Worm (Caenorhabditis elegans) whole organism, L1 larva: ENCODE measurements around the gene acer-1.
A peak's percentile ranks its signal among the peaks of the same experiment; 100 is the strongest.

Source experiments
- C04F5.9 ChIP-seq: sonication (generic microtip); optimal IDR thresholded peaks from 2 replicates; lab custom pipeline; 2016; ENCODE audit warnings: missing genetic modification characterization, missing compliant biosample characterization
- aha-1 ChIP-seq: fragments of 150-350 bp; optimal IDR thresholded peaks from 2 replicates; lab custom pipeline; 2014; ENCODE audit warnings: missing biosample characterization, missing genetic modification characterization
- aly-2 ChIP-seq: fragments of 150-350 bp; optimal IDR thresholded peaks from 2 replicates; lab custom pipeline; 2014; ENCODE audit warnings: missing biosample characterization, missing genetic modification characterization
- ama-1 ChIP-seq: fragments of 150-350 bp; optimal IDR thresholded peaks from 2 replicates; lab custom pipeline; 2014
- blmp-1 ChIP-seq: fragments of 150-350 bp; optimal IDR thresholded peaks from 2 replicates; lab custom pipeline; 2014; ENCODE audit warnings: missing biosample characterization, missing genetic modification characterization
- ceh-8 ChIP-seq: fragments of 200-800 bp; sonication (Bioruptor generic); optimal IDR thresholded peaks from 2 replicates; lab custom pipeline; 2018; ENCODE audit warnings: mild to moderate bottlenecking, missing genetic modification characterization, moderate library complexity, missing compliant biosample characterization
- ceh-82 ChIP-seq, 3 experiments: fragments of 150-350 bp in 1 of 3; sonication (generic microtip) in 2 of 3; optimal IDR thresholded peaks; 2 replicates each; lab custom pipeline; 2014 to 2017; ENCODE audit warnings: missing biosample characterization in 3 of 3, missing genetic modification characterization in 3 of 3
- ceh-88 ChIP-seq: fragments of 200-800 bp; sonication (Bioruptor generic); IDR thresholded peaks from 2 replicates; pipeline ENCODE4 v1.3.6; 2022; ENCODE audit warnings: missing genetic modification characterization, missing compliant biosample characterization
- efl-1 ChIP-seq, 4 experiments: fragments of 150-350 bp; optimal IDR thresholded peaks in 3 of 4; peaks in 1 of 4; 1 replicate in 1 of 4; 2 replicates in 3 of 4; lab custom pipeline; 2014; ENCODE audit warnings: missing biosample characterization in 2 of 4, missing genetic modification characterization in 2 of 4, missing genetic modification reagents in 2 of 4
- egl-13 ChIP-seq: sonication (generic microtip); optimal IDR thresholded peaks from 2 replicates; lab custom pipeline; 2016; ENCODE audit warnings: missing genotype, missing genetic modification reagents, missing genetic modification characterization, missing compliant biosample characterization
- egl-27 ChIP-seq, 2 experiments: fragments of 150-350 bp in 1 of 2; sonication (generic microtip); optimal IDR thresholded peaks; 3 replicates each; lab custom pipeline; 2017 to 2018; ENCODE audit warnings: missing biosample characterization in 2 of 2, missing genetic modification characterization in 2 of 2, missing genetic modification reagents in 2 of 2
- fkh-10 ChIP-seq: sonication (generic microtip); optimal IDR thresholded peaks from 2 replicates; lab custom pipeline; 2017; ENCODE audit warnings: missing biosample characterization, missing genetic modification reagents, missing genetic modification characterization
- fkh-4 ChIP-seq: sonication (generic microtip); optimal IDR thresholded peaks from 2 replicates; lab custom pipeline; 2016; ENCODE audit warnings: missing compliant biosample characterization, missing genetic modification characterization, borderline replicate concordance
- fkh-8 ChIP-seq: sonication (generic microtip); optimal IDR thresholded peaks from 2 replicates; lab custom pipeline; 2016; ENCODE audit warnings: mild to moderate bottlenecking, missing genetic modification characterization, missing compliant biosample characterization
- hlh-4 ChIP-seq: sonication (generic microtip); optimal IDR thresholded peaks from 2 replicates; lab custom pipeline; 2016; ENCODE audit warnings: mild to moderate bottlenecking, missing genetic modification characterization, missing compliant biosample characterization
- hpl-2 ChIP-seq: fragments of 150-350 bp; optimal IDR thresholded peaks from 2 replicates; lab custom pipeline; 2014; ENCODE audit warnings: missing biosample characterization, missing genetic modification reagents, missing genetic modification characterization
- jun-1 ChIP-seq: fragments of 150-350 bp; optimal IDR thresholded peaks from 2 replicates; lab custom pipeline; 2014; ENCODE audit warnings: missing biosample characterization, missing genetic modification reagents, missing genetic modification characterization
- lin-14 ChIP-seq: fragments of 200-800 bp; sonication (Bioruptor generic); optimal IDR thresholded peaks from 2 replicates; lab custom pipeline; 2018; ENCODE audit warnings: mild to moderate bottlenecking, missing genetic modification characterization, moderate library complexity, missing compliant biosample characterization
- lin-15B ChIP-seq: fragments of 150-350 bp; sonication (generic microtip); optimal IDR thresholded peaks from 3 replicates; lab custom pipeline; 2014; ENCODE audit warnings: missing biosample characterization, missing genetic modification characterization
- lin-35 ChIP-seq, 2 experiments: fragments of 150-350 bp; optimal IDR thresholded peaks; 2 replicates each; lab custom pipeline; 2014; ENCODE audit warnings: missing biosample characterization in 2 of 2, missing genetic modification characterization in 2 of 2, missing genetic modification reagents in 2 of 2
- lir-3 ChIP-seq: sonication (generic microtip); optimal IDR thresholded peaks from 2 replicates; lab custom pipeline; 2016; ENCODE audit warnings: mild to moderate bottlenecking, missing genetic modification characterization, moderate library complexity, missing compliant biosample characterization; ENCODE audit not compliant: poor library complexity
- lsy-2 ChIP-seq, 2 experiments: fragments of 150-350 bp; optimal IDR thresholded peaks; 2 replicates each; lab custom pipeline; 2014; ENCODE audit warnings: missing biosample characterization in 2 of 2, missing genetic modification characterization in 2 of 2
- mab-9 ChIP-seq: fragments of 200-800 bp; sonication (Bioruptor generic); IDR thresholded peaks from 2 replicates; pipeline ENCODE4 v1.3.6; 2022; ENCODE audit warnings: missing genetic modification reagents, missing genetic modification characterization, missing compliant biosample characterization
- mdl-1 ChIP-seq, 2 experiments: fragments of 150-350 bp; optimal IDR thresholded peaks; 2 replicates each; lab custom pipeline; 2014 to 2017; ENCODE audit warnings: missing biosample characterization in 2 of 2, missing genetic modification characterization in 2 of 2, inconsistent platforms in 1 of 2
- mef-2 ChIP-seq: fragments of 150-350 bp; optimal IDR thresholded peaks from 2 replicates; lab custom pipeline; 2014; ENCODE audit warnings: missing biosample characterization, missing genetic modification characterization
- mep-1 ChIP-seq: fragments of 150-350 bp; optimal IDR thresholded peaks from 2 replicates; lab custom pipeline; 2014; ENCODE audit warnings: missing biosample characterization, missing genetic modification characterization
- nhr-12 ChIP-seq: sonication (generic microtip); optimal IDR thresholded peaks from 2 replicates; lab custom pipeline; 2017; ENCODE audit warnings: missing biosample characterization, missing genetic modification characterization
- nhr-19 ChIP-seq: fragments of 200-800 bp; sonication (Bioruptor generic); conservative IDR thresholded peaks from 2 replicates; pipeline ENCODE4 v1.3.6; 2022; ENCODE audit warnings: missing genetic modification characterization, missing compliant biosample characterization
- nhr-20 ChIP-seq: sonication (generic microtip); optimal IDR thresholded peaks from 2 replicates; lab custom pipeline; 2016; ENCODE audit warnings: mild to moderate bottlenecking, missing genetic modification characterization, missing compliant biosample characterization
- nhr-28 ChIP-seq: fragments of 150-350 bp; optimal IDR thresholded peaks from 2 replicates; lab custom pipeline; 2014; ENCODE audit warnings: missing biosample characterization, missing genetic modification characterization
- nhr-47 ChIP-seq: sonication (generic microtip); optimal IDR thresholded peaks from 2 replicates; lab custom pipeline; 2016; ENCODE audit warnings: mild to moderate bottlenecking, missing genetic modification characterization, moderate library complexity, missing compliant biosample characterization
- nhr-71 ChIP-seq: sonication (generic microtip); optimal IDR thresholded peaks from 2 replicates; lab custom pipeline; 2016; ENCODE audit warnings: mild to moderate bottlenecking, missing genetic modification characterization, moderate library complexity, missing compliant biosample characterization
- nhr-76 ChIP-seq: sonication (generic microtip); optimal IDR thresholded peaks from 2 replicates; lab custom pipeline; 2017; ENCODE audit warnings: missing biosample characterization, missing genetic modification characterization
- nhr-77 ChIP-seq: fragments of 150-350 bp; optimal IDR thresholded peaks from 2 replicates; lab custom pipeline; 2014; ENCODE audit warnings: missing biosample characterization, missing genetic modification characterization
- nhr-84 ChIP-seq: sonication (generic microtip); optimal IDR thresholded peaks from 2 replicates; lab custom pipeline; 2017; ENCODE audit warnings: missing biosample characterization, missing genetic modification characterization
- pag-3 ChIP-seq: sonication (generic microtip); optimal IDR thresholded peaks from 2 replicates; lab custom pipeline; 2017; ENCODE audit warnings: missing genetic modification characterization, mild to moderate bottlenecking, missing compliant biosample characterization, antibody characterized with exemption, borderline replicate concordance; ENCODE audit not compliant: insufficient read depth
- pqm-1 ChIP-seq: sonication (generic microtip); optimal IDR thresholded peaks from 3 replicates; lab custom pipeline; 2017; ENCODE audit warnings: missing biosample characterization, missing genetic modification characterization
- rnt-1 ChIP-seq: sonication (generic microtip); optimal IDR thresholded peaks from 2 replicates; lab custom pipeline; 2016; ENCODE audit warnings: mild to moderate bottlenecking, missing genetic modification characterization, moderate library complexity, missing compliant biosample characterization
- skn-1 ChIP-seq: fragments of 150-350 bp; optimal IDR thresholded peaks from 2 replicates; lab custom pipeline; 2014; ENCODE audit warnings: missing biosample characterization, missing genetic modification characterization
- snu-23 ChIP-seq: sonication (generic microtip); optimal IDR thresholded peaks from 2 replicates; lab custom pipeline; 2016; ENCODE audit warnings: missing genetic modification characterization, missing compliant biosample characterization
- sup-37 ChIP-seq: fragments of 200-800 bp; sonication (Bioruptor generic); optimal IDR thresholded peaks from 2 replicates; lab custom pipeline; 2018; ENCODE audit warnings: mild to moderate bottlenecking, missing genetic modification characterization, missing compliant biosample characterization
- swsn-7 ChIP-seq: sonication (generic microtip); optimal IDR thresholded peaks from 2 replicates; lab custom pipeline; 2016; ENCODE audit warnings: missing genetic modification characterization, missing compliant biosample characterization
- unc-62 ChIP-seq: fragments of 150-350 bp; optimal IDR thresholded peaks from 2 replicates; lab custom pipeline; 2014; ENCODE audit warnings: missing biosample characterization, missing genetic modification reagents, missing genetic modification characterization
- unc-86 ChIP-seq: sonication (generic microtip); optimal IDR thresholded peaks from 2 replicates; lab custom pipeline; 2016; ENCODE audit warnings: missing genetic modification characterization, missing compliant biosample characterization
- unc-98 ChIP-seq: fragments of 200-800 bp; sonication (Bioruptor generic); IDR thresholded peaks from 2 replicates; pipeline ENCODE4 v1.3.6; 2022; ENCODE audit warnings: missing genetic modification characterization, missing compliant biosample characterization
- vab-15 ChIP-seq: sonication (generic microtip); optimal IDR thresholded peaks from 2 replicates; lab custom pipeline; 2017; ENCODE audit warnings: missing genotype, mild to moderate bottlenecking, missing genetic modification characterization, missing compliant biosample characterization
- xbp-1 ChIP-seq: sonication (generic microtip); optimal IDR thresholded peaks from 2 replicates; lab custom pipeline; 2016; ENCODE audit warnings: missing genetic modification characterization, missing compliant biosample characterization
- zip-4 ChIP-seq: fragments of 200-800 bp; sonication (Bioruptor generic); optimal IDR thresholded peaks from 2 replicates; lab custom pipeline; 2018; ENCODE audit warnings: mild to moderate bottlenecking, missing genetic modification characterization, moderate library complexity, missing compliant biosample characterization
- ztf-11 ChIP-seq, 2 experiments: sonication (generic microtip); optimal IDR thresholded peaks; 2 replicates each; lab custom pipeline; 2016 to 2017; ENCODE audit warnings: missing genetic modification characterization in 2 of 2, missing biosample characterization in 1 of 2, missing compliant biosample characterization in 1 of 2
- ztf-4 ChIP-seq: fragments of 150-350 bp; optimal IDR thresholded peaks from 2 replicates; lab custom pipeline; 2014; ENCODE audit warnings: missing biosample characterization, missing genetic modification characterization

Gene acer-1

DNA sequence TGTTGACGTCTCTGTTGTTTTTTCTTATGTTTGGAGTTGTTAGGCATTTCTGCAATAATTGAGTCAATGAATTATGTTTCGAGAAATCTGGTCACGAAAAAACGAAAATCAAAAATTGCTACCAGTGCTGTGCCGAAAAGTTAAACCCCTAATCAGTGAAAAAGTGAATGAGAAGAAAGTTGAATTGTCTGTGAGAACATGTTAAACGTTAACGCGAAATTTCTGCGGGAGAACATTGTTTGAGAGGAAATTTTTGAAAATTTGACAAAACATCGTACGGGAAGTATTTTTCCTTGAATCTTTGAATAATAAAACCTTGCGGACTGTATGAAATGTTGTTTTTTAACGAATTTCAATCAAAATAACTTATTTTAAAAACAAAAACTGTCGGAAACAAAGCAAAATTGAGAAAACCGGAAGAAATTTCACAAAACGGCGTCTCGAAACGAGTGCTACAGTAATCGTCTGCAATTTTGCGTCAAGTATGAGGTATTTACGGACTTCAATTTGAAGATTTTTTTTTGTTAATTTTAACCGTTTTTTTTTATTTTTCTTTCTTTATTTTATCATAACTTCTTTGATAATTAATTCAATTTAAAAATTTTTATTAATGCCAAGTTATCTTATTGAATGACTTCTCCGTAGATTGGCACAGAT lies 3.5 kb upstream of the acer-1 start, which contains the start of gene adal-1:
Gene adal-1, minus strand, starts transcription at position 51 of the 657 bp plus-strand sequence.
- no peak for TF ChIP-seq nhr-12
- peak in 1 of 2 experiments; percentile 20 for TF ChIP-seq efl-1 (optimal IDR thresholded peaks at IDR 0.05; lab: Kevin White, UChicago)
- TF ChIP-seq efl-1 (GFP tag; optimal IDR thresholded peaks at IDR 0.05 in 1 of 2; lab: Kevin White, UChicago) = peak in 1 of 2 experiments; percentile 81
- TF ChIP-seq blmp-1 (tag; lab: Kevin White, UChicago) = peak; percentile 43
- TF ChIP-seq lsy-2 (tag; optimal IDR thresholded peaks at IDR 0.05; lab: Kevin White, UChicago) = peak in 1 of 2 experiments; percentile 37

- peak; percentile 80 for TF ChIP-seq blmp-1 (tag; lab: Kevin White, UChicago)
- peak in 2 of 3 experiments; percentile 29 to 40 for TF ChIP-seq ceh-82 (tag; optimal IDR thresholded peaks at IDR 0.05; lab: Kevin White, UChicago)
- TF ChIP-seq lin-14 (GFP tag; lab: Kevin White, UChicago) = peak; percentile 78
- TF ChIP-seq mef-2 (tag; lab: Kevin White, UChicago) = no peak
- no peak for TF ChIP-seq unc-86
- no peak for TF ChIP-seq egl-13 (tag; lab: Kevin White, UChicago)
- TF ChIP-seq C04F5.9 (tag; lab: Kevin White, UChicago) = no peak
- TF ChIP-seq mep-1 (tag; lab: Kevin White, UChicago) = peak; percentile 63
- TF ChIP-seq vab-15 (tag; lab: Kevin White, UChicago) = no peak
- no peak for TF ChIP-seq aly-2 (tag; lab: Kevin White, UChicago)
- TF ChIP-seq fkh-8 (tag; lab: Kevin White, UChicago) = no peak
- no peak for TF ChIP-seq aha-1 (tag; lab: Kevin White, UChicago)
- no peak for TF ChIP-seq unc-98 (GFP tag; lab: Robert Waterston, UW)
- TF ChIP-seq mdl-1 (tag; optimal IDR thresholded peaks at IDR 0.05; lab: Kevin White, UChicago) = peak in 1 of 2 experiments; percentile 91
- no peak for TF ChIP-seq egl-27 (tag; optimal IDR thresholded peaks at IDR 0.05; lab: Kevin White, UChicago)
- TF ChIP-seq nhr-71 (tag; lab: Kevin White, UChicago) = peak; percentile 96
- peak; percentile 75 for TF ChIP-seq rnt-1 (tag; lab: Kevin White, UChicago)
- peak; percentile 32 for TF ChIP-seq xbp-1
- TF ChIP-seq pqm-1 (tag; lab: Kevin White, UChicago) = no peak
- peak; percentile 54 for TF ChIP-seq nhr-47 (tag; lab: Kevin White, UChicago)
- TF ChIP-seq hpl-2 (GFP tag; lab: Kevin White, UChicago) = no peak
- no peak for TF ChIP-seq nhr-76 (tag; lab: Kevin White, UChicago)
- peak; percentile 50 to 82 for TF ChIP-seq lin-35 (GFP tag; optimal IDR thresholded peaks at IDR 0.05; lab: Kevin White, UChicago)
- no peak for TF ChIP-seq nhr-28 (tag; lab: Kevin White, UChicago)
- no peak for TF ChIP-seq pag-3 (tag; lab: Kevin White, UChicago)
- TF ChIP-seq zip-4 (GFP tag; lab: Kevin White, UChicago) = no peak
- TF ChIP-seq ceh-88 (GFP tag; lab: Robert Waterston, UW) = no peak
- no peak for TF ChIP-seq lin-15B (tag; lab: Kevin White, UChicago)
- peak; percentile 64 for TF ChIP-seq skn-1 (tag; lab: Kevin White, UChicago)
- no peak for TF ChIP-seq fkh-4
- TF ChIP-seq ztf-4 (tag; lab: Kevin White, UChicago) = peak; percentile 78
- TF ChIP-seq unc-62 = no peak
- TF ChIP-seq jun-1 (tag; lab: Kevin White, UChicago) = no peak
- TF ChIP-seq nhr-84 (tag; lab: Kevin White, UChicago) = no peak
- peak; percentile 42 for TF ChIP-seq swsn-7 (tag; lab: Kevin White, UChicago)
- TF ChIP-seq ceh-8 (GFP tag; lab: Kevin White, UChicago) = no peak
- no peak for TF ChIP-seq hlh-4 (tag; lab: Kevin White, UChicago)
- TF ChIP-seq sup-37 = peak; percentile 55
- no peak for TF ChIP-seq ztf-11 (tag; optimal IDR thresholded peaks at IDR 0.05; lab: Kevin White, UChicago)
- TF ChIP-seq nhr-77 (tag; lab: Kevin White, UChicago) = peak; percentile 48
- no peak for TF ChIP-seq ama-1 (lab: Kevin White, UChicago)
- TF ChIP-seq fkh-10 (GFP tag; lab: Kevin White, UChicago) = no peak
- TF ChIP-seq nhr-20 (tag; lab: Kevin White, UChicago) = peak; percentile 99
- TF ChIP-seq lir-3 = peak; percentile 73
- peak; percentile 93 for TF ChIP-seq snu-23
- TF ChIP-seq mab-9 (GFP tag; lab: Robert Waterston, UW) = no peak
- peak; percentile 99 for TF ChIP-seq nhr-19 (GFP tag; lab: Robert Waterston, UW)
Observed at ce11 chrII:6891838-6892237, 1.6 kb upstream of the acer-1 start.
